Fruit fly (Drosophila melanogaster) whole organism, embryonic: ENCODE data around the gene Reepl1.

ENCODE experiments used
- Atf-2 ChIP-seq: fragments of 200-800 bp; sonication (Bioruptor generic); optimal IDR thresholded peaks from 2 replicates; lab custom pipeline; 2016; ENCODE audit warnings: missing biosample characterization, missing genetic modification characterization
- CG10147 ChIP-seq: fragments of 200-800 bp; sonication (Bioruptor generic); optimal IDR thresholded peaks from 2 replicates; lab custom pipeline; 2019; ENCODE audit warnings: missing biosample characterization, mild to moderate bottlenecking, missing genetic modification characterization, moderate library complexity
- CG10565 ChIP-seq: fragments of 200-800 bp; sonication (Bioruptor generic); optimal IDR thresholded peaks from 3 replicates; lab custom pipeline; 2016; ENCODE audit warnings: missing biosample characterization, mild to moderate bottlenecking, missing genetic modification characterization
- CG12659 ChIP-seq: fragments of 200-800 bp; sonication (Bioruptor generic); optimal IDR thresholded peaks from 3 replicates; lab custom pipeline; 2017; ENCODE audit warnings: mild to moderate bottlenecking, missing biosample characterization, missing genetic modification reagents, missing genetic modification characterization
- CG13296 ChIP-seq: fragments of 200-800 bp; sonication (Bioruptor generic); optimal IDR thresholded peaks from 3 replicates; lab custom pipeline; 2018; ENCODE audit warnings: missing biosample characterization, mild to moderate bottlenecking, missing genetic modification characterization
- CG13624 ChIP-seq: fragments of 200-800 bp; sonication (Bioruptor generic); optimal IDR thresholded peaks from 2 replicates; lab custom pipeline; 2016; ENCODE audit warnings: missing biosample characterization, missing genetic modification characterization
- CG14050 ChIP-seq: fragments of 200-800 bp; sonication (Bioruptor generic); IDR thresholded peaks from 3 replicates; pipeline ENCODE4 v1.3.6; 2022; ENCODE audit warnings: missing biosample characterization, missing genetic modification characterization
- CG15696 ChIP-seq: fragments of 200-800 bp; sonication (Bioruptor generic); optimal IDR thresholded peaks from 2 replicates; lab custom pipeline; 2019; ENCODE audit warnings: missing biosample characterization, mild to moderate bottlenecking, missing genetic modification characterization, moderate library complexity
- CG1602 ChIP-seq: fragments of 200-800 bp; sonication (Bioruptor generic); optimal IDR thresholded peaks from 3 replicates; lab custom pipeline; 2016; ENCODE audit warnings: missing biosample characterization, missing genetic modification characterization
- CG1603 ChIP-seq: fragments of 200-800 bp; sonication (Bioruptor generic); optimal IDR thresholded peaks from 2 replicates; lab custom pipeline; 2019; ENCODE audit warnings: missing biosample characterization, mild to moderate bottlenecking, missing genetic modification characterization, moderate library complexity
- CG16863 ChIP-seq: fragments of 200-800 bp; sonication (Bioruptor generic); optimal IDR thresholded peaks from 3 replicates; lab custom pipeline; 2016; ENCODE audit warnings: missing biosample characterization, missing genetic modification characterization
- CG18599 ChIP-seq: fragments of 200-800 bp; sonication (Bioruptor generic); optimal IDR thresholded peaks from 3 replicates; lab custom pipeline; 2017; ENCODE audit warnings: missing biosample characterization, missing genetic modification characterization, mild to moderate bottlenecking, moderate library complexity, missing genetic modification reagents
- CG32532 ChIP-seq: fragments of 200-800 bp; sonication (Bioruptor generic); IDR thresholded peaks from 2 replicates; pipeline ENCODE4 v1.3.6; 2022; ENCODE audit warnings: missing biosample characterization, missing genetic modification characterization
- CG33213 ChIP-seq: fragments of 200-800 bp; sonication (Bioruptor generic); optimal IDR thresholded peaks from 3 replicates; lab custom pipeline; 2016; ENCODE audit warnings: missing biosample characterization, missing genetic modification characterization
- CG3726 ChIP-seq: fragments of 200-800 bp; sonication (Bioruptor generic); IDR thresholded peaks from 3 replicates; pipeline ENCODE4, ENCODE4 v1.3.6; 2022; ENCODE audit warnings: missing biosample characterization, missing genetic modification characterization
- CG5245 ChIP-seq: fragments of 200-800 bp; sonication (Bioruptor generic); optimal IDR thresholded peaks from 3 replicates; lab custom pipeline; 2016; ENCODE audit warnings: missing biosample characterization, missing genetic modification characterization
- CG6272 ChIP-seq: fragments of 200-800 bp; sonication (Bioruptor generic); IDR thresholded peaks from 2 replicates; pipeline ENCODE4 v1.3.6; 2022; ENCODE audit warnings: missing biosample characterization, missing genetic modification characterization
- CG6813 ChIP-seq: fragments of 200-800 bp; sonication (Bioruptor generic); optimal IDR thresholded peaks from 2 replicates; lab custom pipeline; 2017; ENCODE audit warnings: missing biosample characterization, missing genetic modification characterization, mild to moderate bottlenecking, moderate library complexity, missing genetic modification reagents
- CG7987 ChIP-seq: fragments of 200-800 bp; sonication (Bioruptor generic); optimal IDR thresholded peaks from 2 replicates; lab custom pipeline; 2018; ENCODE audit warnings: missing biosample characterization, mild to moderate bottlenecking, missing genetic modification characterization, moderate library complexity
- CG8478 ChIP-seq: fragments of >200 bp; optimal IDR thresholded peaks from 2 replicates; lab custom pipeline; 2018
- CG9437 ChIP-seq: fragments of 200-800 bp; sonication (Bioruptor generic); optimal IDR thresholded peaks from 2 replicates; lab custom pipeline; 2018; ENCODE audit warnings: missing biosample characterization, mild to moderate bottlenecking, missing genetic modification characterization
- CoRest ChIP-seq: fragments of 200-800 bp; sonication (Bioruptor generic); optimal IDR thresholded peaks from 3 replicates; lab custom pipeline; 2018; ENCODE audit warnings: missing biosample characterization, mild to moderate bottlenecking, missing genetic modification characterization, moderate library complexity
- Dek ChIP-seq: fragments of 200-800 bp; sonication (Bioruptor generic); optimal IDR thresholded peaks from 3 replicates; lab custom pipeline; 2019; ENCODE audit warnings: missing biosample characterization, mild to moderate bottlenecking, missing genetic modification characterization, moderate library complexity
- Drgx ChIP-seq: fragments of 200-800 bp; sonication (Bioruptor generic); IDR thresholded peaks from 2 replicates; pipeline ENCODE4 v1.3.6; 2022; ENCODE audit warnings: missing biosample characterization, missing genetic modification characterization
- Ets97D ChIP-seq: fragments of 200-800 bp; sonication (Bioruptor generic); optimal IDR thresholded peaks from 3 replicates; lab custom pipeline; 2016; ENCODE audit warnings: missing biosample characterization, missing genetic modification characterization
- Gug ChIP-seq: fragments of 200-800 bp; sonication (Bioruptor generic); IDR thresholded peaks from 4 replicates; pipeline ENCODE4 v1.3.6; 2022; ENCODE audit warnings: missing biosample characterization, missing genetic modification characterization
- Hmr ChIP-seq: fragments of 200-800 bp; sonication (Bioruptor generic); optimal IDR thresholded peaks from 3 replicates; lab custom pipeline; 2017; ENCODE audit warnings: mild to moderate bottlenecking, missing biosample characterization, missing genetic modification reagents, missing genetic modification characterization
- Hr51 ChIP-seq, 2 experiments: fragments of 200-800 bp; sonication (Bioruptor generic); optimal IDR thresholded peaks; 2 replicates in 1 of 2; 3 replicates in 1 of 2; lab custom pipeline; 2016 to 2018; ENCODE audit warnings: missing biosample characterization in 2 of 2, missing genetic modification characterization in 2 of 2, mild to moderate bottlenecking in 1 of 2, moderate library complexity in 1 of 2
- Lim3 ChIP-seq: fragments of 200-800 bp; sonication (Bioruptor generic); IDR thresholded peaks from 2 replicates; pipeline ENCODE4 v1.3.6; 2022; ENCODE audit warnings: missing biosample characterization, missing genetic modification characterization
- MBD-R2 ChIP-seq: fragments of 200-800 bp; sonication (Bioruptor generic); IDR thresholded peaks from 2 replicates; pipeline ENCODE4 v1.3.6; 2022; ENCODE audit warnings: missing biosample characterization, missing genetic modification characterization
- NK7.1 ChIP-seq: fragments of 200-800 bp; sonication (Bioruptor generic); optimal IDR thresholded peaks from 3 replicates; lab custom pipeline; 2016; ENCODE audit warnings: missing biosample characterization, missing genetic modification characterization
- Opbp ChIP-seq: fragments of 200-800 bp; sonication (Bioruptor generic); IDR thresholded peaks from 3 replicates; pipeline ENCODE4 v1.3.6; 2022; ENCODE audit warnings: missing biosample characterization, missing genetic modification characterization; ENCODE audit not compliant: partially characterized antibody
- Rx ChIP-seq: fragments of 200-800 bp; sonication (Bioruptor generic); IDR thresholded peaks from 2 replicates; pipeline ENCODE4 v1.3.6; 2022; ENCODE audit warnings: missing biosample characterization, missing genetic modification characterization
- Stat92E ChIP-seq, 3 experiments: fragments of >200 bp in 2 of 3; fragments of 200-800 bp in 1 of 3; sonication (Bioruptor generic) in 1 of 3; optimal IDR thresholded peaks; 2 replicates each; lab custom pipeline; 2017 to 2019; ENCODE audit warnings: missing biosample characterization in 3 of 3, missing genetic modification characterization in 3 of 3, mild to moderate bottlenecking in 1 of 3, moderate library complexity in 1 of 3
- YL-1 ChIP-seq: fragments of 200-800 bp; sonication (Bioruptor generic); optimal IDR thresholded peaks from 3 replicates; lab custom pipeline; 2017; ENCODE audit warnings: missing biosample characterization, mild to moderate bottlenecking, missing genetic modification characterization
- ara ChIP-seq: fragments of 200-800 bp; sonication (Bioruptor generic); IDR thresholded peaks from 2 replicates; pipeline ENCODE4 v1.3.6; 2022; ENCODE audit warnings: missing biosample characterization, missing genetic modification characterization
- chif ChIP-seq, 2 experiments: fragments of 200-800 bp; sonication (Bioruptor generic); optimal IDR thresholded peaks; 3 replicates each; lab custom pipeline; 2016; ENCODE audit warnings: missing biosample characterization in 2 of 2, missing genetic modification characterization in 2 of 2
- corto ChIP-seq: fragments of 200-800 bp; sonication (Bioruptor generic); optimal IDR thresholded peaks from 2 replicates; lab custom pipeline; 2016; ENCODE audit warnings: missing biosample characterization, mild to moderate bottlenecking, missing genetic modification characterization, moderate library complexity
- gsb ChIP-seq: fragments of 200-800 bp; sonication (Bioruptor generic); IDR thresholded peaks from 2 replicates; pipeline ENCODE4 v1.3.6; 2022; ENCODE audit warnings: missing biosample characterization, missing genetic modification characterization
- ind ChIP-seq: fragments of 200-800 bp; sonication (Bioruptor generic); optimal IDR thresholded peaks from 3 replicates; lab custom pipeline; 2016; ENCODE audit warnings: missing biosample characterization, missing genetic modification characterization
- mirr ChIP-seq: fragments of 200-800 bp; sonication (Bioruptor generic); optimal IDR thresholded peaks from 3 replicates; lab custom pipeline; 2018; ENCODE audit warnings: missing biosample characterization, mild to moderate bottlenecking, missing genetic modification characterization
- odd ChIP-seq: fragments of 200-800 bp; sonication (Bioruptor generic); optimal IDR thresholded peaks from 2 replicates; lab custom pipeline; 2017; ENCODE audit warnings: missing biosample characterization, mild to moderate bottlenecking, missing genetic modification characterization
- onecut ChIP-seq: fragments of 200-800 bp; sonication (Bioruptor generic); IDR thresholded peaks from 2 replicates; pipeline ENCODE4 v1.3.6; 2022; ENCODE audit warnings: missing biosample characterization, missing genetic modification characterization
- sc ChIP-seq, 3 experiments: fragments of >200 bp in 2 of 3; fragments of 200-800 bp in 1 of 3; sonication (Bioruptor generic) in 1 of 3; optimal IDR thresholded peaks; 2 replicates in 2 of 3; 3 replicates in 1 of 3; lab custom pipeline; 2017; ENCODE audit warnings: mild to moderate bottlenecking in 1 of 3, missing biosample characterization in 1 of 3, missing genetic modification characterization in 1 of 3, missing genetic modification reagents in 1 of 3
- seq ChIP-seq: fragments of 200-800 bp; sonication (Bioruptor generic); IDR thresholded peaks from 2 replicates; pipeline ENCODE4 v1.3.6; 2022; ENCODE audit warnings: missing biosample characterization, missing genetic modification characterization
- shn ChIP-seq: fragments of 200-800 bp; sonication (Bioruptor generic); optimal IDR thresholded peaks from 3 replicates; lab custom pipeline; 2016; ENCODE audit warnings: missing biosample characterization, missing genetic modification characterization
- stwl ChIP-seq: fragments of 200-800 bp; sonication (Bioruptor generic); optimal IDR thresholded peaks from 3 replicates; lab custom pipeline; 2018; ENCODE audit warnings: missing biosample characterization, mild to moderate bottlenecking, missing genetic modification characterization, moderate library complexity
- tx ChIP-seq: fragments of 200-800 bp; sonication (Bioruptor generic); optimal IDR thresholded peaks from 2 replicates; lab custom pipeline; 2016; ENCODE audit warnings: missing biosample characterization, missing genetic modification characterization

Gene Reepl1

dm6 chrX:11621866-11622648 is 49.5 kb downstream of the Reepl1 start, which contains the start of gene Ptp10D (continued):
- TF ChIP-seq gsb (GFP tag; lab: Robert Waterston, UW) (no peak), Opbp (GFP tag; lab: Robert Waterston, UW) (peak; percentile 94), MBD-R2 (GFP tag; lab: Robert Waterston, UW) (no peak), mirr (peak; percentile 27), CG9437 (GFP tag; lab: Kevin White, UChicago) (peak; percentile 9), CG10565 (no peak), CG13296 (GFP tag; lab: Kevin White, UChicago) (peak; percentile 19), Atf-2 (no peak), stwl (peak; percentile 49), Ets97D (GFP tag; lab: Kevin White, UChicago) (no peak), CG1602 (GFP tag; lab: Kevin White, UChicago) (no peak), CG15696 (no peak), odd (no peak), onecut (peak; percentile 58), corto (GFP tag; lab: Kevin White, UChicago) (no peak), Hr51 (GFP tag; optimal IDR thresholded peaks at IDR 0.05; lab: Kevin White, UChicago) (peak in 1 of 2 experiments; percentile 3), CG6813 (GFP tag; lab: Kevin White, UChicago) (peak; percentile 14), Stat92E (GFP tag; optimal IDR thresholded peaks at IDR 0.05; lab: Kevin White, UChicago) (peak in 1 of 3 experiments; percentile 16), CG6272 (GFP tag; lab: Robert Waterston, UW) (no peak), Dek (tag; lab: Kevin White, UChicago) (peak; percentile 19), CG8478 (lab: Kevin White, UChicago) (no peak), CG12659 (GFP tag; lab: Kevin White, UChicago) (peak; percentile 73), CG10147 (GFP tag; lab: Kevin White, UChicago) (peak; percentile 38), CG32532 (peak; percentile 30), Gug (GFP tag; lab: Robert Waterston, UW) (peak; percentile 30; the same call in 1 of the 4 replicates), CG1603 (tag; lab: Kevin White, UChicago) (peak; percentile 31), CG14050 (GFP tag; lab: Robert Waterston, UW) (no peak), CG3726 (GFP tag; lab: Robert Waterston, UW) (no peak), Rx (GFP tag; lab: Robert Waterston, UW) (no peak), tx (GFP tag; lab: Kevin White, UChicago) (no peak), CG33213 (GFP tag; lab: Kevin White, UChicago) (no peak), CoRest (tag; lab: Kevin White, UChicago) (no peak), Lim3 (GFP tag; lab: Robert Waterston, UW) (no peak), CG7987 (peak; percentile 42), seq (GFP tag; lab: Robert Waterston, UW) (no peak), YL-1 (GFP tag; lab: Kevin White, UChicago) (peak; percentile 7), sc (optimal IDR thresholded peaks at IDR 0.05; lab: Kevin White, UChicago) (no peak), sc (GFP tag; optimal IDR thresholded peaks at IDR 0.05; lab: Kevin White, UChicago) (no peak), ind (GFP tag; lab: Kevin White, UChicago) (no peak), ara (GFP tag; lab: Robert Waterston, UW) (no peak), chif (GFP tag; optimal IDR thresholded peaks at IDR 0.05; lab: Kevin White, UChicago) (no peak), Hmr (GFP tag; lab: Kevin White, UChicago) (peak; percentile 47), Drgx (GFP tag; lab: Robert Waterston, UW) (no peak), NK7.1 (no peak), CG5245 (GFP tag; lab: Kevin White, UChicago) (no peak), CG18599 (peak; percentile 41), shn (no peak), CG16863 (GFP tag; lab: Kevin White, UChicago) (no peak), CG13624 (GFP tag; lab: Kevin White, UChicago) (no peak)
